Fruit fly (Drosophila melanogaster) whole organism, pupa: ENCODE results near the gene CG31269.
A peak's percentile ranks its signal among the peaks of the same experiment; 100 is the strongest.

ENCODE experiments used
- CG10348 ChIP-seq: fragments of 200-800 bp; sonication (Bioruptor generic); IDR thresholded peaks from 2 replicates; pipeline ENCODE4 v1.3.6; 2022; ENCODE audit warnings: missing biosample characterization, missing genetic modification characterization
- CG12605 ChIP-seq: fragments of 200-800 bp; sonication (Bioruptor generic); IDR thresholded peaks from 2 replicates; pipeline ENCODE4 v1.3.6; 2022; ENCODE audit warnings: missing biosample characterization, missing genetic modification characterization
- CG13204 ChIP-seq: fragments of 200-800 bp; sonication (Bioruptor generic); optimal IDR thresholded peaks from 2 replicates; lab custom pipeline; 2018; ENCODE audit warnings: missing biosample characterization, mild to moderate bottlenecking, missing genetic modification characterization, moderate library complexity
- CG14655 ChIP-seq: fragments of 200-800 bp; sonication (Bioruptor generic); optimal IDR thresholded peaks from 3 replicates; lab custom pipeline; 2017; ENCODE audit warnings: mild to moderate bottlenecking, missing biosample characterization, missing genetic modification reagents, missing genetic modification characterization
- CG15710 ChIP-seq: fragments of 200-800 bp; sonication (Bioruptor generic); optimal IDR thresholded peaks from 2 replicates; lab custom pipeline; 2018; ENCODE audit warnings: missing biosample characterization, mild to moderate bottlenecking, missing genetic modification characterization, moderate library complexity
- CG17806 ChIP-seq: fragments of 200-800 bp; sonication (Bioruptor generic); optimal IDR thresholded peaks from 2 replicates; lab custom pipeline; 2018; ENCODE audit warnings: missing biosample characterization, mild to moderate bottlenecking, missing genetic modification characterization, moderate library complexity
- CG32121 ChIP-seq: fragments of 200-800 bp; sonication (Bioruptor generic); IDR thresholded peaks from 2 replicates; pipeline ENCODE4 v1.3.6; 2022; ENCODE audit warnings: missing biosample characterization, missing genetic modification characterization
- CG34367 ChIP-seq: fragments of 200-800 bp; sonication (Bioruptor generic); optimal IDR thresholded peaks from 2 replicates; lab custom pipeline; 2018; ENCODE audit warnings: missing biosample characterization, mild to moderate bottlenecking, missing genetic modification characterization
- CG4496 ChIP-seq: fragments of 200-800 bp; sonication (Bioruptor generic); IDR thresholded peaks from 3 replicates; pipeline ENCODE4 v1.3.6; 2022; ENCODE audit warnings: missing biosample characterization, missing genetic modification characterization
- CG8159 ChIP-seq: fragments of 200-800 bp; sonication (Bioruptor generic); optimal IDR thresholded peaks from 3 replicates; lab custom pipeline; 2018; ENCODE audit warnings: missing biosample characterization, mild to moderate bottlenecking, missing genetic modification characterization, moderate library complexity
- CG8301 ChIP-seq: fragments of 200-800 bp; sonication (Bioruptor generic); optimal IDR thresholded peaks from 2 replicates; lab custom pipeline; 2018; ENCODE audit warnings: missing biosample characterization, mild to moderate bottlenecking, missing genetic modification characterization
- CG9948 ChIP-seq: fragments of 200-800 bp; sonication (Bioruptor generic); optimal IDR thresholded peaks from 2 replicates; lab custom pipeline; 2018; ENCODE audit warnings: missing biosample characterization, mild to moderate bottlenecking, missing genetic modification characterization, moderate library complexity
- D1 ChIP-seq: fragments of 200-800 bp; sonication (Bioruptor generic); optimal IDR thresholded peaks from 2 replicates; lab custom pipeline; 2018; ENCODE audit warnings: missing biosample characterization, mild to moderate bottlenecking, missing genetic modification characterization, moderate library complexity
- EcR ChIP-seq: fragments of 200-800 bp; sonication (Bioruptor generic); optimal IDR thresholded peaks from 3 replicates; lab custom pipeline; 2019; ENCODE audit warnings: missing biosample characterization, missing genetic modification characterization, mild to moderate bottlenecking, moderate library complexity, missing genetic modification reagents
- Ets98B ChIP-seq: fragments of 200-800 bp; sonication (Bioruptor generic); IDR thresholded peaks from 2 replicates; pipeline ENCODE4 v1.3.6; 2022; ENCODE audit warnings: missing biosample characterization, missing genetic modification characterization
- Pif1A ChIP-seq: fragments of 200-800 bp; sonication (Bioruptor generic); optimal IDR thresholded peaks from 3 replicates; lab custom pipeline; 2016; ENCODE audit warnings: missing biosample characterization, missing genetic modification characterization
- Pif1B ChIP-seq: fragments of 200-800 bp; sonication (Bioruptor generic); optimal IDR thresholded peaks from 3 replicates; lab custom pipeline; 2016; ENCODE audit warnings: missing biosample characterization, missing genetic modification characterization
- Snoo ChIP-seq: fragments of 200-800 bp; sonication (Bioruptor generic); optimal IDR thresholded peaks from 3 replicates; lab custom pipeline; 2017; ENCODE audit warnings: missing biosample characterization, mild to moderate bottlenecking, missing genetic modification characterization, inconsistent platforms
- fd96Ca ChIP-seq: fragments of 200-800 bp; sonication (Bioruptor generic); IDR thresholded peaks from 3 replicates; pipeline ENCODE4 v1.3.6; 2022; ENCODE audit warnings: missing biosample characterization, missing genetic modification characterization
- gl ChIP-seq: fragments of 200-800 bp; sonication (Bioruptor generic); optimal IDR thresholded peaks from 2 replicates; lab custom pipeline; 2018; ENCODE audit warnings: missing biosample characterization, mild to moderate bottlenecking, missing genetic modification characterization
- rn ChIP-seq: fragments of 200-800 bp; sonication (Bioruptor generic); IDR thresholded peaks from 2 replicates; pipeline ENCODE4 v1.3.6; 2022; ENCODE audit warnings: missing biosample characterization, missing genetic modification characterization

The CG31269 gene

dm6 chr3R:17117607-17118327 lies 9.2 kb upstream of the CG31269 start:
- TF ChIP-seq CG34367 (tag; lab: Kevin White, UChicago): peak; percentile 52
- peak; percentile 69 for TF ChIP-seq CG15710
- TF ChIP-seq CG8301 (tag; lab: Kevin White, UChicago): peak; percentile 37
- TF ChIP-seq Ets98B: no peak
- no peak for TF ChIP-seq gl
- peak; percentile 32 for TF ChIP-seq Pif1B (GFP tag; lab: Kevin White, UChicago)
- no peak for TF ChIP-seq CG10348 (GFP tag; lab: Robert Waterston, UW)
- peak; percentile 7 for TF ChIP-seq CG17806 (tag; lab: Kevin White, UChicago)
- peak; percentile 80 for TF ChIP-seq EcR (GFP tag; lab: Kevin White, UChicago)
- TF ChIP-seq CG4496 (GFP tag; lab: Robert Waterston, UW): peak; percentile 36; the same call in 1 of the 3 replicates
- no peak for TF ChIP-seq D1 (tag; lab: Kevin White, UChicago)
- 0 out of 3 replicates have a peak, but pooled peaks have one; percentile 47 for TF ChIP-seq fd96Ca (GFP tag; lab: Robert Waterston, UW)
- no peak for TF ChIP-seq rn (GFP tag; lab: Robert Waterston, UW)
- peak; percentile 60 for TF ChIP-seq CG14655 (GFP tag; lab: Kevin White, UChicago)
- peak; percentile 12 for TF ChIP-seq Pif1A (GFP tag; lab: Kevin White, UChicago)
- TF ChIP-seq CG32121: no peak
- peak; percentile 66 for TF ChIP-seq Snoo (tag; lab: Kevin White, UChicago)
- no peak for TF ChIP-seq CG12605 (GFP tag; lab: Robert Waterston, UW)
- TF ChIP-seq CG9948 (tag; lab: Kevin White, UChicago): peak; percentile 56
- peak; percentile 63 for TF ChIP-seq CG8159 (tag; lab: Kevin White, UChicago)
- TF ChIP-seq CG13204 (GFP tag; lab: Kevin White, UChicago): peak; percentile 6
- TF ChIP-seq, all 21 proteins: peak for 14

- TF ChIP-seq CG4496 (GFP tag; lab: Robert Waterston, UW): peak; percentile 47; the same call in 1 of the 3 replicates
- TF ChIP-seq EcR (GFP tag; lab: Kevin White, UChicago): peak; percentile 16
- TF ChIP-seq CG17806 (tag; lab: Kevin White, UChicago): no peak
- peak; percentile 43 for TF ChIP-seq Pif1A (GFP tag; lab: Kevin White, UChicago)
- no peak for TF ChIP-seq CG14655 (GFP tag; lab: Kevin White, UChicago)
- no peak; the same call in 1 of the 2 replicates for TF ChIP-seq Ets98B
- TF ChIP-seq CG10348 (GFP tag; lab: Robert Waterston, UW): no peak
- peak; percentile 63 for TF ChIP-seq CG12605 (GFP tag; lab: Robert Waterston, UW)
- no peak for TF ChIP-seq fd96Ca (GFP tag; lab: Robert Waterston, UW)
- TF ChIP-seq gl: no peak
- peak; percentile 20 for TF ChIP-seq Pif1B (GFP tag; lab: Kevin White, UChicago)
- TF ChIP-seq CG34367 (tag; lab: Kevin White, UChicago): no peak
- no peak for TF ChIP-seq CG9948 (tag; lab: Kevin White, UChicago)
These were observed 8.0 kb upstream of the CG31269 start for dm6 chr3R:17118917-17119378.

- no peak for TF ChIP-seq gl
- TF ChIP-seq D1 (tag; lab: Kevin White, UChicago): no peak
- no peak for TF ChIP-seq CG8159 (tag; lab: Kevin White, UChicago)
- TF ChIP-seq CG32121: no peak
- TF ChIP-seq Pif1B (GFP tag; lab: Kevin White, UChicago): no peak
- TF ChIP-seq CG15710: no peak
- no peak for TF ChIP-seq fd96Ca (GFP tag; lab: Robert Waterston, UW)
- no peak for TF ChIP-seq CG14655 (GFP tag; lab: Kevin White, UChicago)
- no peak for TF ChIP-seq CG10348 (GFP tag; lab: Robert Waterston, UW)
- no peak for TF ChIP-seq CG13204 (GFP tag; lab: Kevin White, UChicago)
- TF ChIP-seq CG9948 (tag; lab: Kevin White, UChicago): no peak
- TF ChIP-seq, all 21 proteins: peak for 0
These were observed 6.8 kb upstream of the CG31269 start, which contains the start of gene CG34278 for dm6 chr3R:17120165-17120564. TSS of gene CG34278 (plus strand) at chr3R:17120465.

- TF ChIP-seq fd96Ca (GFP tag; lab: Robert Waterston, UW): no peak
- no peak for TF ChIP-seq CG14655 (GFP tag; lab: Kevin White, UChicago)
- TF ChIP-seq CG8159 (tag; lab: Kevin White, UChicago): no peak
- no peak for TF ChIP-seq CG32121
- TF ChIP-seq CG17806 (tag; lab: Kevin White, UChicago): no peak
- TF ChIP-seq CG34367 (tag; lab: Kevin White, UChicago): no peak
- TF ChIP-seq, all 21 proteins: peak for 0
These were observed 5.6 kb upstream of the CG31269 start, which contains the start of gene CG42779 for dm6 chr3R:17121277-17121676. TSS of gene CG42779 (plus strand) at chr3R:17121577.

- TF ChIP-seq CG4496 (GFP tag; lab: Robert Waterston, UW): no peak
- TF ChIP-seq CG14655 (GFP tag; lab: Kevin White, UChicago): peak; percentile 36
- 0 out of 3 replicates have a peak, but pooled peaks have one; percentile 7 for TF ChIP-seq fd96Ca (GFP tag; lab: Robert Waterston, UW)
- TF ChIP-seq CG32121: no peak
- TF ChIP-seq gl: no peak
- TF ChIP-seq CG8159 (tag; lab: Kevin White, UChicago): no peak
- TF ChIP-seq CG9948 (tag; lab: Kevin White, UChicago): no peak
- TF ChIP-seq EcR (GFP tag; lab: Kevin White, UChicago): no peak
- no peak for TF ChIP-seq rn (GFP tag; lab: Robert Waterston, UW)
- TF ChIP-seq CG17806 (tag; lab: Kevin White, UChicago): no peak
- TF ChIP-seq, all 21 proteins: peak for 2
These were observed 4.0 kb upstream of the CG31269 start for dm6 chr3R:17122796-17123504.
